Worm (Caenorhabditis elegans): ENCODE results near the gene srm-3.

DNA sequence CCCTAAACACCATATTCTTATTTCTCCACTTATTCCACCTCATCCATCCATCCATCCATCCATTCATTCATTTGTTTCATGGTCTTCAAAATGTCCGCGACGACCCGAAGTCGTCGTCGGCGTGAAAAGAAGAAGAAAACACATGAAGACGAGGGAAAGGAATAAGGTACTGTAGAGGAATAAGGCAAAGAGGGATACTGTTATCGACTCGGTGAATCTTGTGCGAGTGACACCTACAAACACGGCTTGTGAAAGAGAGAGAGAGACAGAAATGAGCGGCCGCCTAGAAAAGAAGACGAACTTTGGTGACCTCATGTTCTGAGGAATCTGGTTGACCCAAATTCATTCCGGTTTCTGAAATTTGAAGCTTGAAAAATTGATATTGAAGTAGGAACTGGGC lies 39.7 kb upstream of the srm-3 start:
- no peak for TF ChIP-seq dao-5 (tag; optimal IDR thresholded peaks at IDR 0.05)
- no peak for TF ChIP-seq W03F9.2 (tag; optimal IDR thresholded peaks at IDR 0.05)

Measured in whole organism, L4/young adult.